Worm (Caenorhabditis elegans) whole organism, L1 larva: ENCODE data around the gene C16C8.16.

Experiments used
- elt-2 ChIP-seq: sonication (generic microtip); optimal IDR thresholded peaks from 2 replicates; lab custom pipeline; 2016; ENCODE audit warnings: missing genetic modification characterization, mild to moderate bottlenecking, inconsistent platforms, missing compliant biosample characterization, missing genetic modification reagents
- jun-1 ChIP-seq: fragments of 150-350 bp; optimal IDR thresholded peaks from 2 replicates; lab custom pipeline; 2014; ENCODE audit warnings: missing biosample characterization, missing genetic modification reagents, missing genetic modification characterization
- lin-35 ChIP-seq, 2 experiments: fragments of 150-350 bp; optimal IDR thresholded peaks; 2 replicates each; lab custom pipeline; 2014; ENCODE audit warnings: missing biosample characterization in 2 of 2, missing genetic modification characterization in 2 of 2, missing genetic modification reagents in 2 of 2
- nhr-12 ChIP-seq: sonication (generic microtip); optimal IDR thresholded peaks from 2 replicates; lab custom pipeline; 2017; ENCODE audit warnings: missing biosample characterization, missing genetic modification characterization

DNA sequence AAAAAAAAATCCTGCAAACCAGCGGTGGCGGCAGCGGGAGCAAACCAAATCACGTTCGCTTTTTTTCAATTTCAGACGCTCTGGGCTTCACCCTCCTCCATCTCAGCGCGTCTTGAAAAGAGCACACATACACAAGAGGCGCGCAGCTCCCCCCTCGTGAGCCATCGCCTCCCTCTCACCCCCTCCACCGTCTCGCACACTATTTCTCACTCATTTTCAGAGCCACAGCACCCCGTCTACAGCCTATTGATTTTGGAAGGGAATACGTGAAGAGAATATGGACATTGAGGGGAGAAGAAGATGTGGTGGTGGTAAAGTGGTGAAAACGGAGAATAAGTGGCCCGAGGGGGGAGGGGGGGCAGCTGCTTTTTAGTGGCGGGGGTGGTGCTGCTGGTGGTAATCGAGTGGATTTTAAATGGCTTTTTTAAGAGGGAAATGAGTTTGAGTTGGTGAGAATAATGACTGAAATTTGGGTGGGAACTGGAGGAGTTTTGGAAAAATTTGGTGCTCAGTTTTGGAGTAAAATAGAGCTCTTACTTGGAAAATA, 17.3 kb upstream of the C16C8.16 start:
- TF ChIP-seq jun-1 (tag; lab: Kevin White, UChicago): no peak
- TF ChIP-seq elt-2: no peak
- TF ChIP-seq nhr-12 (tag; lab: Kevin White, UChicago): no peak
- peak in 1 of 2 experiments; percentile 9 for TF ChIP-seq lin-35 (GFP tag; optimal IDR thresholded peaks at IDR 0.05; lab: Kevin White, UChicago)
